Fruit fly (Drosophila melanogaster) whole organism, embryonic: Measurements from ENCODE around the gene Nubp1.
A peak's percentile ranks its signal among the peaks of the same experiment; 100 is the strongest.

Source experiments
- ATbp ChIP-seq: fragments of 200-800 bp; sonication (Bioruptor generic); optimal IDR thresholded peaks from 2 replicates; lab custom pipeline; 2017; ENCODE audit warnings: missing biosample characterization, mild to moderate bottlenecking, missing genetic modification characterization, missing genetic modification reagents
- Atf-2 ChIP-seq: fragments of 200-800 bp; sonication (Bioruptor generic); optimal IDR thresholded peaks from 2 replicates; lab custom pipeline; 2016; ENCODE audit warnings: missing biosample characterization, missing genetic modification characterization
- BtbVII ChIP-seq: fragments of 200-800 bp; sonication (Bioruptor generic); optimal IDR thresholded peaks from 3 replicates; lab custom pipeline; 2017; ENCODE audit warnings: missing biosample characterization, mild to moderate bottlenecking, missing genetic modification characterization
- CG10979 ChIP-seq: fragments of 200-800 bp; sonication (Bioruptor generic); optimal IDR thresholded peaks from 2 replicates; lab custom pipeline; 2018; ENCODE audit warnings: missing biosample characterization, mild to moderate bottlenecking, missing genetic modification characterization, moderate library complexity
- CG11504 ChIP-seq: fragments of 200-800 bp; sonication (Bioruptor generic); optimal IDR thresholded peaks from 3 replicates; lab custom pipeline; 2019; ENCODE audit warnings: missing biosample characterization, mild to moderate bottlenecking, missing genetic modification characterization, moderate library complexity
- CG12236 ChIP-seq: fragments of 200-800 bp; sonication (Bioruptor generic); optimal IDR thresholded peaks from 2 replicates; lab custom pipeline; 2016; ENCODE audit warnings: missing biosample characterization, missing genetic modification characterization
- CG12659 ChIP-seq: fragments of 200-800 bp; sonication (Bioruptor generic); optimal IDR thresholded peaks from 3 replicates; lab custom pipeline; 2017; ENCODE audit warnings: mild to moderate bottlenecking, missing biosample characterization, missing genetic modification reagents, missing genetic modification characterization
- CG14710 ChIP-seq: fragments of 200-800 bp; sonication (Bioruptor generic); optimal IDR thresholded peaks from 3 replicates; lab custom pipeline; 2019; ENCODE audit warnings: missing biosample characterization, mild to moderate bottlenecking, missing genetic modification characterization, moderate library complexity
- CG14860 ChIP-seq: fragments of 200-800 bp; sonication (Bioruptor generic); IDR thresholded peaks from 3 replicates; pipeline ENCODE4 v1.3.6; 2022; ENCODE audit warnings: missing biosample characterization, missing genetic modification characterization; ENCODE audit not compliant: partially characterized antibody
- CG15514 ChIP-seq: fragments of 200-800 bp; sonication (Bioruptor generic); optimal IDR thresholded peaks from 3 replicates; lab custom pipeline; 2017; ENCODE audit warnings: missing biosample characterization, missing genetic modification characterization, mild to moderate bottlenecking, moderate library complexity, missing genetic modification reagents
- CG15601 ChIP-seq: fragments of 200-800 bp; sonication (Bioruptor generic); optimal IDR thresholded peaks from 3 replicates; lab custom pipeline; 2019; ENCODE audit warnings: missing biosample characterization, mild to moderate bottlenecking, missing genetic modification characterization, moderate library complexity
- CG1603 ChIP-seq: fragments of 200-800 bp; sonication (Bioruptor generic); optimal IDR thresholded peaks from 2 replicates; lab custom pipeline; 2019; ENCODE audit warnings: missing biosample characterization, mild to moderate bottlenecking, missing genetic modification characterization, moderate library complexity
- CG16813 ChIP-seq: fragments of 200-800 bp; sonication (Bioruptor generic); IDR thresholded peaks from 3 replicates; pipeline ENCODE4 v1.3.6; 2022; ENCODE audit warnings: missing biosample characterization, missing genetic modification characterization; ENCODE audit not compliant: partially characterized antibody
- CG2202 ChIP-seq: fragments of 200-800 bp; sonication (Bioruptor generic); optimal IDR thresholded peaks from 2 replicates; lab custom pipeline; 2018; ENCODE audit warnings: missing biosample characterization, mild to moderate bottlenecking, missing genetic modification characterization
- CG2875 ChIP-seq: fragments of 200-800 bp; sonication (Bioruptor generic); optimal IDR thresholded peaks from 2 replicates; lab custom pipeline; 2017; ENCODE audit warnings: missing biosample characterization, mild to moderate bottlenecking, missing genetic modification characterization, missing genetic modification reagents
- CG30020 ChIP-seq: fragments of 200-800 bp; optimal IDR thresholded peaks from 2 replicates; lab custom pipeline; 2019; ENCODE audit warnings: missing biosample characterization, mild to moderate bottlenecking, missing genetic modification characterization, moderate library complexity
- CG34422 ChIP-seq: fragments of 200-800 bp; sonication (Bioruptor generic); IDR thresholded peaks from 3 replicates; pipeline ENCODE4 v1.3.6; 2022; ENCODE audit warnings: missing biosample characterization, missing genetic modification characterization
- CG6854 ChIP-seq: fragments of 200-800 bp; sonication (Bioruptor generic); optimal IDR thresholded peaks from 3 replicates; lab custom pipeline; 2017; ENCODE audit warnings: missing biosample characterization, mild to moderate bottlenecking, missing genetic modification characterization
- CG7963 ChIP-seq: fragments of 200-800 bp; sonication (Bioruptor generic); IDR thresholded peaks from 3 replicates; pipeline ENCODE4 v1.3.6; 2022; ENCODE audit warnings: missing biosample characterization, missing genetic modification characterization; ENCODE audit not compliant: partially characterized antibody
- CG9797 ChIP-seq: fragments of 200-800 bp; sonication (Bioruptor generic); optimal IDR thresholded peaks from 3 replicates; lab custom pipeline; 2018; ENCODE audit warnings: missing biosample characterization, mild to moderate bottlenecking, missing genetic modification characterization
- CrebB ChIP-seq: fragments of 200-800 bp; sonication (Bioruptor generic); optimal IDR thresholded peaks from 3 replicates; lab custom pipeline; 2018; ENCODE audit warnings: missing biosample characterization, mild to moderate bottlenecking, missing genetic modification characterization
- H2.0 ChIP-seq: fragments of 200-800 bp; sonication (Bioruptor generic); IDR thresholded peaks from 2 replicates; pipeline ENCODE4 v1.3.6; 2022; ENCODE audit warnings: missing biosample characterization, missing genetic modification characterization
- HmgZ ChIP-seq: fragments of 200-800 bp; sonication (Bioruptor generic); optimal IDR thresholded peaks from 2 replicates; lab custom pipeline; 2018; ENCODE audit warnings: missing biosample characterization, mild to moderate bottlenecking, missing genetic modification characterization
- Hr78 ChIP-seq, 2 experiments: fragments of 200-800 bp in 1 of 2; fragments of >200 bp in 1 of 2; sonication (Bioruptor generic) in 1 of 2; optimal IDR thresholded peaks; 2 replicates each; lab custom pipeline; 2017 to 2019; ENCODE audit warnings: missing biosample characterization in 2 of 2, missing genetic modification characterization in 2 of 2, mild to moderate bottlenecking in 1 of 2, moderate library complexity in 1 of 2
- Myb ChIP-seq: fragments of 200-800 bp; sonication (Bioruptor generic); optimal IDR thresholded peaks from 2 replicates; lab custom pipeline; 2016; ENCODE audit warnings: missing biosample characterization, missing genetic modification characterization
- Nf-YB ChIP-seq: fragments of 200-800 bp; sonication (Bioruptor generic); optimal IDR thresholded peaks from 3 replicates; lab custom pipeline; 2019; ENCODE audit warnings: missing biosample characterization, mild to moderate bottlenecking, missing genetic modification characterization, moderate library complexity
- Nf-YC ChIP-seq: fragments of 200-800 bp; optimal IDR thresholded peaks from 3 replicates; lab custom pipeline; 2019; ENCODE audit warnings: missing biosample characterization, mild to moderate bottlenecking, missing genetic modification characterization, moderate library complexity
- PHDP ChIP-seq: fragments of 200-800 bp; sonication (Bioruptor generic); optimal IDR thresholded peaks from 3 replicates; lab custom pipeline; 2018; ENCODE audit warnings: missing biosample characterization, mild to moderate bottlenecking, missing genetic modification characterization, moderate library complexity
- Stat92E ChIP-seq, 3 experiments: fragments of >200 bp in 2 of 3; fragments of 200-800 bp in 1 of 3; sonication (Bioruptor generic) in 1 of 3; optimal IDR thresholded peaks; 2 replicates each; lab custom pipeline; 2017 to 2019; ENCODE audit warnings: missing biosample characterization in 3 of 3, missing genetic modification characterization in 3 of 3, mild to moderate bottlenecking in 1 of 3, moderate library complexity in 1 of 3
- TFAM ChIP-seq: fragments of 200-800 bp; sonication (Bioruptor generic); optimal IDR thresholded peaks from 2 replicates; lab custom pipeline; 2017; ENCODE audit warnings: missing biosample characterization, missing genetic modification characterization, inconsistent platforms
- YL-1 ChIP-seq: fragments of 200-800 bp; sonication (Bioruptor generic); optimal IDR thresholded peaks from 3 replicates; lab custom pipeline; 2017; ENCODE audit warnings: missing biosample characterization, mild to moderate bottlenecking, missing genetic modification characterization
- bbx ChIP-seq: fragments of 200-800 bp; sonication (Bioruptor generic); IDR thresholded peaks from 2 replicates; pipeline ENCODE4 v1.3.6; 2022; ENCODE audit warnings: missing biosample characterization, missing genetic modification characterization; ENCODE audit not compliant: partially characterized antibody
- bsh ChIP-seq, 2 experiments: fragments of 200-800 bp; sonication (Bioruptor generic); optimal IDR thresholded peaks; 2 replicates each; lab custom pipeline; 2017 to 2018; ENCODE audit warnings: mild to moderate bottlenecking in 2 of 2, missing biosample characterization in 2 of 2, missing genetic modification characterization in 2 of 2, moderate library complexity in 1 of 2
- emc ChIP-seq: fragments of 200-800 bp; sonication (Bioruptor generic); optimal IDR thresholded peaks from 2 replicates; lab custom pipeline; 2016; ENCODE audit warnings: missing biosample characterization, missing genetic modification characterization
- gem ChIP-seq: fragments of 200-800 bp; sonication (Bioruptor generic); optimal IDR thresholded peaks from 2 replicates; lab custom pipeline; 2019; ENCODE audit warnings: missing biosample characterization, mild to moderate bottlenecking, missing genetic modification characterization, moderate library complexity
- hkb ChIP-seq, 2 experiments: fragments of 200-800 bp in 1 of 2; fragments of >200 bp in 1 of 2; sonication (Bioruptor generic) in 1 of 2; IDR thresholded peaks in 1 of 2; optimal IDR thresholded peaks in 1 of 2; 2 replicates each; pipeline versions ENCODE4 v1.3.6 to Lab custom; 2017 to 2022; ENCODE audit warnings: missing biosample characterization in 1 of 2, missing genetic modification characterization in 1 of 2
- ind ChIP-seq: fragments of 200-800 bp; sonication (Bioruptor generic); optimal IDR thresholded peaks from 3 replicates; lab custom pipeline; 2016; ENCODE audit warnings: missing biosample characterization, missing genetic modification characterization
- insv ChIP-seq, 2 experiments: fragments of 200-800 bp; sonication (Bioruptor generic); optimal IDR thresholded peaks; 3 replicates each; lab custom pipeline; 2016 to 2018; ENCODE audit warnings: missing biosample characterization in 2 of 2, missing genetic modification characterization in 2 of 2
- kay ChIP-seq: fragments of 200-800 bp; sonication (Bioruptor generic); optimal IDR thresholded peaks from 2 replicates; lab custom pipeline; 2016; ENCODE audit warnings: missing biosample characterization, missing genetic modification characterization
- lilli ChIP-seq: fragments of 200-800 bp; sonication (Bioruptor generic); optimal IDR thresholded peaks from 3 replicates; lab custom pipeline; 2016; ENCODE audit warnings: missing biosample characterization, missing genetic modification characterization
- mirr ChIP-seq: fragments of 200-800 bp; sonication (Bioruptor generic); optimal IDR thresholded peaks from 3 replicates; lab custom pipeline; 2018; ENCODE audit warnings: missing biosample characterization, mild to moderate bottlenecking, missing genetic modification characterization
- pan ChIP-seq, 4 experiments: fragments of >200 bp in 3 of 4; fragments of 200-800 bp in 1 of 4; sonication (Bioruptor generic) in 1 of 4; optimal IDR thresholded peaks in 3 of 4; IDR thresholded peaks in 1 of 4; 2 replicates each; pipeline versions ENCODE4 v1.3.6 to Lab custom; 2017 to 2022; ENCODE audit warnings: missing biosample characterization in 2 of 4, missing genetic modification characterization in 2 of 4, mixed read lengths in 1 of 4
- salm ChIP-seq: fragments of 200-800 bp; sonication (Bioruptor generic); optimal IDR thresholded peaks from 2 replicates; lab custom pipeline; 2018; ENCODE audit warnings: missing biosample characterization, mild to moderate bottlenecking, missing genetic modification characterization
- seq ChIP-seq: fragments of 200-800 bp; sonication (Bioruptor generic); IDR thresholded peaks from 2 replicates; pipeline ENCODE4 v1.3.6; 2022; ENCODE audit warnings: missing biosample characterization, missing genetic modification characterization
- slbo ChIP-seq: fragments of 200-800 bp; sonication (Bioruptor generic); IDR thresholded peaks from 2 replicates; pipeline ENCODE4 v1.3.6; 2022; ENCODE audit warnings: missing biosample characterization, missing genetic modification characterization
- so ChIP-seq: fragments of 200-800 bp; sonication (Bioruptor generic); IDR thresholded peaks from 3 replicates; pipeline ENCODE4 v1.3.6; 2022; ENCODE audit warnings: missing biosample characterization, missing genetic modification characterization
- yki ChIP-seq: fragments of >200 bp; optimal IDR thresholded peaks from 3 replicates; lab custom pipeline; 2018
- zfh2 ChIP-seq: fragments of 200-800 bp; sonication (Bioruptor generic); optimal IDR thresholded peaks from 2 replicates; lab custom pipeline; 2016; ENCODE audit warnings: missing biosample characterization, missing genetic modification characterization

The Nubp1 gene

dm6 chr2L:16727578-16728023 is 4.7 kb upstream of the Nubp1 start, which contains the start of gene VhaSFD (continued):
- TF ChIP-seq CG12659 (GFP tag; lab: Kevin White, UChicago) (peak; percentile 63), CG11504 (tag; lab: Kevin White, UChicago) (no peak), CG12236 (GFP tag; lab: Kevin White, UChicago) (no peak), Myb (GFP tag; lab: Kevin White, UChicago) (peak; percentile 3), lilli (GFP tag; lab: Kevin White, UChicago) (peak; percentile 40), emc (no peak), CG6854 (GFP tag; lab: Kevin White, UChicago) (peak; percentile 60), CrebB (tag; lab: Kevin White, UChicago) (peak; percentile 31), Nf-YB (no peak), CG14710 (tag; lab: Kevin White, UChicago) (peak; percentile 58), mirr (GFP tag; lab: Kevin White, UChicago) (peak; percentile 33), bsh (GFP tag; optimal IDR thresholded peaks at IDR 0.05; lab: Kevin White, UChicago) (no peak), CG34422 (peak; percentile 71; the same call in 1 of the 3 replicates), bbx (GFP tag; lab: Robert Waterston, UW) (peak; percentile 73), CG7963 (peak; percentile 65), so (GFP tag; lab: Robert Waterston, UW) (0 out of 3 replicates have a peak, but pooled peaks have one; percentile 22), hkb (optimal IDR thresholded peaks at IDR 0.05; lab: Kevin White, UChicago) (no peak), hkb (GFP tag; IDR thresholded peaks at IDR 0.05; lab: Robert Waterston, UW) (0 out of 2 replicates have a peak, but pooled peaks have one; percentile 33), CG15601 (peak; percentile 33), CG14860 (GFP tag; lab: Robert Waterston, UW) (peak; percentile 47; the same call in 2 of the 3 replicates), salm (tag; lab: Kevin White, UChicago) (no peak), yki (lab: Kevin White, UChicago) (no peak), CG1603 (tag; lab: Kevin White, UChicago) (peak; percentile 48), BtbVII (GFP tag; lab: Kevin White, UChicago) (peak; percentile 3), seq (no peak; the same call in 1 of the 2 replicates), CG30020 (peak; percentile 41), YL-1 (GFP tag; lab: Kevin White, UChicago) (peak; percentile 71), H2.0 (GFP tag; lab: Robert Waterston, UW) (no peak), Nf-YC (tag; lab: Kevin White, UChicago) (peak; percentile 36), PHDP (tag; lab: Kevin White, UChicago) (peak; percentile 0), Hr78 (GFP tag; optimal IDR thresholded peaks at IDR 0.05; lab: Kevin White, UChicago) (no peak), CG9797 (GFP tag; lab: Kevin White, UChicago) (peak; percentile 56), zfh2 (no peak), Stat92E (GFP tag; optimal IDR thresholded peaks at IDR 0.05; lab: Kevin White, UChicago) (no peak), insv (GFP tag; optimal IDR thresholded peaks at IDR 0.05; lab: Kevin White, UChicago) (no peak), slbo (GFP tag; lab: Robert Waterston, UW) (peak; percentile 35; the same call in 1 of the 2 replicates), pan (optimal IDR thresholded peaks at IDR 0.05; lab: Kevin White, UChicago) (no peak), pan (GFP tag; optimal IDR thresholded peaks at IDR 0.05 in 1 of 2, IDR thresholded peaks at IDR 0.05 in 1 of 2) (peak in 1 of 2 experiments; percentile 34), CG10979 (tag; lab: Kevin White, UChicago) (peak; percentile 27), kay (peak; percentile 2), CG2202 (no peak), CG16813 (GFP tag; lab: Robert Waterston, UW) (peak; percentile 66), ATbp (GFP tag; lab: Kevin White, UChicago) (no peak), HmgZ (tag; lab: Kevin White, UChicago) (peak; percentile 57), TFAM (no peak), Atf-2 (GFP tag; lab: Kevin White, UChicago) (no peak), CG15514 (GFP tag; lab: Kevin White, UChicago) (peak; percentile 68), ind (GFP tag; lab: Kevin White, UChicago) (no peak), CG2875 (GFP tag; lab: Kevin White, UChicago) (no peak), gem (no peak)
